Fruit fly (Drosophila melanogaster): ENCODE data around the gene CG31371.

DNA sequence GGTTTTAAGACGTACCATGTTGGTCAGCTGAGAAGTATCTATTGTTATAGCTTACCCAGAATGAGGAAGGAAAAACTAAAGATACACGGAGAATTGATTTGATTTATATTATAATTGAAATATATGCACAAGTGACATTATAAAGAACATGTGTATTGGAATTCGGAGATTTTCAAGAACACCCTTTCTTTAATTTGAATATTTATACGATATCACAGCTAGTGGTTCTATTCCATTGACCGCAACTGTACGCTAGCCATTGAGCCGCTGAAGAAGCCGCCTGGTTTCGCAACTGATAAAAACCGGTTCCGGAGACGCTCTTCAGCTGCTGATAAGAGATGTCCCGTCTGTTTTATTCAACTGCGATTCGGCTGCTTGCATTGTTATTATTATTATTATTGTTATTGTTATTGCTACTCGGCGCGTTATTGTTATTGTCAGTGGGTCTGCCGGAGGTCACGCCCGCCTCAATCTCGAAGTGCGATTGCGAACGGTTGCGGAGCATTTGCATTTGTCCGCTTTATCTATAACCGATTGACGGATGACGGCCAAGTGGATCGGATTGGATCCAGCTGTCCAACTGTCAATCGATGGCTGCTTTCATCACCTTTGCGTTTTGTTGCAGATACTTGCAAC, 41.6 kb downstream of the CG31371 start:
- no peak for TF ChIP-seq tai (GFP tag; optimal IDR thresholded peaks at IDR 0.05)
- TF ChIP-seq sv (GFP tag; optimal IDR thresholded peaks at IDR 0.05): no peak
- TF ChIP-seq Myc (optimal IDR thresholded peaks at IDR 0.05): no peak
- TF ChIP-seq sage (GFP tag; optimal IDR thresholded peaks at IDR 0.05): no peak
